Fruit fly (Drosophila melanogaster) whole organism, prepupa: ENCODE data around the gene CG42810.

Experiments used
- CG11294 ChIP-seq: fragments of 200-800 bp; sonication (Bioruptor generic); IDR thresholded peaks from 2 replicates; pipeline ENCODE4 v1.3.6; 2022; ENCODE audit warnings: missing biosample characterization, missing genetic modification characterization
- CG6276 ChIP-seq: fragments of 200-800 bp; sonication (Bioruptor generic); optimal IDR thresholded peaks from 2 replicates; lab custom pipeline; 2017; ENCODE audit warnings: missing biosample characterization, mild to moderate bottlenecking, missing genetic modification characterization
- CG9139 ChIP-seq: fragments of 200-800 bp; sonication (Bioruptor generic); optimal IDR thresholded peaks from 3 replicates; lab custom pipeline; 2017; ENCODE audit warnings: missing biosample characterization, mild to moderate bottlenecking, missing genetic modification characterization
- Eip93F ChIP-seq: fragments of 200-800 bp; sonication (Bioruptor generic); optimal IDR thresholded peaks from 2 replicates; lab custom pipeline; 2016; ENCODE audit warnings: missing biosample characterization, mild to moderate bottlenecking, missing genetic modification characterization
- Ets21C ChIP-seq: fragments of 200-800 bp; sonication (Bioruptor generic); optimal IDR thresholded peaks from 3 replicates; lab custom pipeline; 2016; ENCODE audit warnings: missing biosample characterization, missing genetic modification characterization
- Ets96B ChIP-seq: fragments of 200-800 bp; optimal IDR thresholded peaks from 2 replicates; lab custom pipeline; 2019; ENCODE audit warnings: missing biosample characterization, mild to moderate bottlenecking, missing genetic modification characterization, moderate library complexity
- Hr39 ChIP-seq: fragments of 200-800 bp; sonication (Bioruptor generic); optimal IDR thresholded peaks from 2 replicates; lab custom pipeline; 2016; ENCODE audit warnings: missing biosample characterization, missing genetic modification characterization
- Hr4 ChIP-seq: fragments of 200-800 bp; sonication (Bioruptor generic); optimal IDR thresholded peaks from 3 replicates; lab custom pipeline; 2016; ENCODE audit warnings: missing biosample characterization, missing genetic modification characterization
- Met ChIP-seq: fragments of 200-800 bp; sonication (Bioruptor generic); optimal IDR thresholded peaks from 3 replicates; lab custom pipeline; 2016; ENCODE audit warnings: missing biosample characterization, missing genetic modification characterization
- achi ChIP-seq: fragments of 200-800 bp; sonication (Bioruptor generic); optimal IDR thresholded peaks from 3 replicates; lab custom pipeline; 2016; ENCODE audit warnings: missing biosample characterization, missing genetic modification characterization
- svp ChIP-seq: fragments of 200-800 bp; sonication (Bioruptor generic); peaks from one replicate; lab custom pipeline; 2016; ENCODE audit warnings: missing biosample characterization, missing genetic modification characterization

dm6 chr2L:13500416-13500815 is 40.9 kb downstream of the CG42810 start:
- no peak for TF ChIP-seq Met (GFP tag; lab: Kevin White, UChicago)
- TF ChIP-seq achi (GFP tag; lab: Kevin White, UChicago): no peak
- TF ChIP-seq Ets21C (GFP tag; lab: Kevin White, UChicago): no peak
- no peak for TF ChIP-seq Hr39
- TF ChIP-seq CG11294: no peak
- no peak for TF ChIP-seq Eip93F
- TF ChIP-seq CG6276: no peak
- TF ChIP-seq svp: peak; percentile 52
- no peak for TF ChIP-seq CG9139 (GFP tag; lab: Kevin White, UChicago)
- no peak for TF ChIP-seq Hr4
- no peak for TF ChIP-seq Ets96B (tag; lab: Kevin White, UChicago)
